Worm (Caenorhabditis elegans): ENCODE results near the gene C23G10.10.

Gene C23G10.10

DNA sequence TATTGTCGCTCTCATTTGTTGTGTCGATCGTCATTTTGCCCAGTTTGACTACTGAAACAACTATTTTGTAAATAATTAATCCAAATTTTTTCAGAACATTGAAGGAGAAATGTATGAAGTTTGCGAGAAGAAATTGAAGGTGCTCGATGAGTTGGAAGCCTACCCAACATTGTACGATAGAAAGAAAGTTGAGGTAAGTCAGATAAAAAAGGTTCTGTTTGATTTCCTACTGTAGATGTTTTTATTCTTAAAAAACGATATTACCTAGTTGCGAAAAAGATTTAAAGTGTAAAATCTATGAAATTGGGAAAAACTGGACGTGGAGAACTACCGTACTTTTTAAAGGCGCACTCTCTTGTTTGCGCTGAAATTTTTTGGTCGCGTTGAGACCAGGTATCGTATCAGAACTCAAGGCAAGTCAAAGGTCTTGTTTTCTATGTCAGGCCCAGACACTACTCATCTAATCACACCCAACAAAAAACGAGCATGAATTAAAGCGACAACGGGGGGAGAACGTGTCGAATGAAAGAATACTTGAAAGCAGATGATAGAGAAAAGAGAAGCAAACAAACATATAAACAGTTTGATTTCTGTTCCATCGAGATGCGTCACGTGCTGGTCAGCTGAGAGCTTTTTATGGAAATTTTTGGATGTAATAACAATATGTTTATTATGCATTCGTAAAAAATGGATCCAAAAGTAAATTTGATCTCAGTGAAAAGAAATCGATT, 45.2 kb downstream of the C23G10.10 start, which contains the start of gene efk-1 (continued):
- TF ChIP-seq aly-2 (tag; optimal IDR thresholded peaks at IDR 0.05) (no peak), Y48G9A.11 (GFP tag; IDR thresholded peaks at IDR 0.05) (no peak), hmg-1.1 (GFP tag; IDR thresholded peaks at IDR 0.05) (no peak), mes-2 (tag; optimal IDR thresholded peaks at IDR 0.05; ENCODE audit: poor library complexity, severe bottlenecking) (no peak), madf-9 (GFP tag; conservative IDR thresholded peaks at IDR 0.05) (no peak), ZK546.5 (tag; optimal IDR thresholded peaks at IDR 0.05) (no peak), dmd-6 (GFP tag; IDR thresholded peaks at IDR 0.05) (peak; percentile 33; the same call in 1 of the 2 replicates), daf-16 (GFP tag; optimal IDR thresholded peaks at IDR 0.05) (no peak), daf-16 (tag; optimal IDR thresholded peaks at IDR 0.05) (peak; percentile 91), hlh-30 (tag; optimal IDR thresholded peaks at IDR 0.05; ENCODE audit: insufficient read depth) (peak; percentile 82), arid-1 (GFP tag; conservative IDR thresholded peaks at IDR 0.05) (no peak), fkh-10 (GFP tag; optimal IDR thresholded peaks at IDR 0.05) (no peak), nhr-11 (tag; optimal IDR thresholded peaks at IDR 0.05) (peak; percentile 20), aha-1 (tag) (peak; percentile 94)

DNA sequence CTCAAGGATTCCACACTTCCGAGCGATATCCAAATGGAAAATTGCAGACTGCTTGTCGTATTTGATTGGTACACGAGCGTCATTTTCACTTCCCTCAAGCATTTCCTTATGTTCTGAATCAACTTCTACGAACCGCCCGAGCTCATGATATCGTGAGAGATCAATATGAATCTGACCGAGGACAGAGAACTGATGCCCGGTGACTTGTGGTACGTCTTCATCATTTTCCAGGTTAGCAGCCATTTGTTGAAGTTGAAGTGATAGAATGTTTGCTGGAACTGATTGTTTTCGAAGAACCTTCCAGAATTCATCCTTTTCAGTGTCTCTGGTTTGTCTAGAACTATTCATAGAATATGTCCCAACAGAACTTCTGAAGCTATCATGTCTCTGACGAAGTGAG, 47.2 kb downstream of the C23G10.10 start:
- TF ChIP-seq ceh-62 (tag; optimal IDR thresholded peaks at IDR 0.05) (no peak), Y75B8A.6 (GFP tag; IDR thresholded peaks at IDR 0.05) (no peak), unc-62 (GFP tag; optimal IDR thresholded peaks at IDR 0.05 in 1 of 2) (peak in 1 of 2 experiments; percentile 63), unc-62 (tag; optimal IDR thresholded peaks at IDR 0.05) (no peak), aha-1 (tag) (peak; percentile 92)

DNA sequence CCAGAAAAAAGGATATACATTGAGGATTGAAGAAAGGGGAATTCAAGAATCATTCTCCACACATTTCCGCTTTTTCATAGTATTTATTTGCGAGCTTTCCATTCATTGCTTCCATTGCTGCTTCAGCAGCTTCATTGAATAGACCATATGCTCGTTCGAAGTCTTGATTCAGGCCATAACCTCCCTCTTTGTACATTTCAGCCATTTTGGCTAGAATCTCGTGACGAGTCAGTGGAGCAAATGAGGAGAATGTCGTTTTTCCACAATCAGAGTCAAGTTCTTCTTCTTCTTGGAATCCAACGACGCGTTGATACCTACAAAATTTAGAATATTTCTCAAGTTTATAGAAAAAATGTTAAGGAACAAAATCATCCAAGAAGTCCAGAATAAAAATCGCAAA, 48.6 kb downstream of the C23G10.10 start:
- TF ChIP-seq ztf-11 (tag; optimal IDR thresholded peaks at IDR 0.05): no peak
- no peak for TF ChIP-seq daf-16 (GFP tag; optimal IDR thresholded peaks at IDR 0.05)
- TF ChIP-seq daf-16 (tag; optimal IDR thresholded peaks at IDR 0.05): no peak
- TF ChIP-seq nhr-28 (tag; optimal IDR thresholded peaks at IDR 0.05): no peak
- no peak for TF ChIP-seq ztf-7 (tag; optimal IDR thresholded peaks at IDR 0.05)
- peak; percentile 63; the same call in 1 of the 2 replicates for TF ChIP-seq Y75B8A.6 (GFP tag; IDR thresholded peaks at IDR 0.05)
- TF ChIP-seq gei-8 (GFP tag; optimal IDR thresholded peaks at IDR 0.05): no peak
- TF ChIP-seq arid-1 (GFP tag; conservative IDR thresholded peaks at IDR 0.05): 0 out of 2 replicates have a peak, but pooled peaks have one; percentile 38
- no peak for TF ChIP-seq F49E8.2 (tag; optimal IDR thresholded peaks at IDR 0.05; ENCODE audit: borderline replicate concordance)
- no peak for TF ChIP-seq pha-4 (GFP tag; IDR thresholded peaks at IDR 0.05)
- no peak for TF ChIP-seq pha-4 (tag; optimal IDR thresholded peaks at IDR 0.05)
- no peak for TF ChIP-seq F37D6.2 (tag; optimal IDR thresholded peaks at IDR 0.05)
- no peak for TF ChIP-seq ama-1 (optimal IDR thresholded peaks at IDR 0.05)
- TF ChIP-seq saeg-2 (GFP tag; IDR thresholded peaks at IDR 0.05): no peak
- TF ChIP-seq dpl-1 (GFP tag; optimal IDR thresholded peaks at IDR 0.05): no peak
- no peak for TF ChIP-seq T26A8.4 (GFP tag; IDR thresholded peaks at IDR 0.05)
- peak; percentile 19 for TF ChIP-seq aha-1 (tag)
- TF ChIP-seq sdz-12 (GFP tag; optimal IDR thresholded peaks at IDR 0.05): peak; percentile 51
- no peak for TF ChIP-seq F44E2.7 (GFP tag; IDR thresholded peaks at IDR 0.05)
- TF ChIP-seq lin-38 (GFP tag; IDR thresholded peaks at IDR 0.05): no peak
- no peak for TF ChIP-seq mes-2 (tag; optimal IDR thresholded peaks at IDR 0.05; ENCODE audit: poor library complexity, severe bottlenecking)
- TF ChIP-seq madf-5 (GFP tag; IDR thresholded peaks at IDR 0.05): no peak
- no peak for TF ChIP-seq lin-39 (tag; optimal IDR thresholded peaks at IDR 0.05)
- no peak for TF ChIP-seq mxl-2 (GFP tag; conservative IDR thresholded peaks at IDR 0.05)
- no peak for TF ChIP-seq nhr-25 (tag; optimal IDR thresholded peaks at IDR 0.05; ENCODE audit: borderline replicate concordance, insufficient read depth)
- TF ChIP-seq F26F4.8 (GFP tag; conservative IDR thresholded peaks at IDR 0.05): no peak
- TF ChIP-seq lin-29 (GFP tag; IDR thresholded peaks at IDR 0.05): no peak
